Worm (Caenorhabditis elegans) whole organism, mixed stage, embryonic: ENCODE measurements around the gene elpc-3.

Experiments
- blmp-1 ChIP-seq: fragments of 150-350 bp; optimal IDR thresholded peaks from 2 replicates; lab custom pipeline; 2014; ENCODE audit warnings: missing biosample characterization, missing genetic modification characterization
- ceh-43 ChIP-seq: fragments of 200-800 bp; sonication (Bioruptor generic); optimal IDR thresholded peaks from 2 replicates; lab custom pipeline; 2018; ENCODE audit warnings: mild to moderate bottlenecking, missing genetic modification characterization, moderate library complexity, missing compliant biosample characterization
- elt-3 ChIP-seq: fragments of 150-350 bp; optimal IDR thresholded peaks from 2 replicates; lab custom pipeline; 2014; ENCODE audit warnings: missing biosample characterization, missing genetic modification characterization
- nhr-76 ChIP-seq: sonication (generic microtip); optimal IDR thresholded peaks from 2 replicates; lab custom pipeline; 2017; ENCODE audit warnings: missing biosample characterization, missing genetic modification characterization
- ztf-11 ChIP-seq: fragments of 150-350 bp; optimal IDR thresholded peaks from 2 replicates; lab custom pipeline; 2014; ENCODE audit warnings: missing biosample characterization, missing genetic modification characterization

DNA sequence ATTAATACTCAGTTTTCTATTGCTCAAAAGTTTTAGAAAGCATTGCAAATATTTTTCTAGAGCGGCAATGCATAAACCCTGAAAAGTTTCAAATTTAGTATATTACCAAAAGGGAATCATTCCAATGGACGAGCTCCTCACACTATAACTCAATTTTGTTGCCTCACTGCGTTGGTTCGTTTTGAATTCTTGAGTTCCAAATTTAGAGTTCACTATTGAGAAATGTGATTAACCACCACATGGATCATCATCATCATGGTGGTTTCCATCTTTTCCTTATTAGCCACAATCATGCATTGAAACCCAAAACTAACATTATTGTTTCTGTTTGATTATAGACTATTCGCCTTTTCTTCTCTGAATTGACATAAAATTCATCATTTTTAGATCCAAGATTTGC, 28.7 kb upstream of the elpc-3 start:
- TF ChIP-seq blmp-1 (tag; lab: Kevin White, UChicago): no peak
- TF ChIP-seq elt-3: no peak
- no peak for TF ChIP-seq nhr-76 (tag; lab: Kevin White, UChicago)
- no peak for TF ChIP-seq ceh-43 (GFP tag; lab: Kevin White, UChicago)
- TF ChIP-seq ztf-11 (tag; lab: Kevin White, UChicago): no peak
